Worm (Caenorhabditis elegans) whole organism, early embryonic: Measurements from ENCODE around the gene msa-1.

Experiments
- B0310.2 ChIP-seq: sonication (generic microtip); optimal IDR thresholded peaks from 2 replicates; lab custom pipeline; 2016; ENCODE audit warnings: mild to moderate bottlenecking, missing genetic modification characterization, missing compliant biosample characterization
- F13C5.2 ChIP-seq: sonication (generic microtip); optimal IDR thresholded peaks from 2 replicates; lab custom pipeline; 2017; ENCODE audit warnings: mild to moderate bottlenecking, missing genetic modification characterization, inconsistent platforms, missing compliant biosample characterization
- aly-1 ChIP-seq: sonication (generic microtip); optimal IDR thresholded peaks from 2 replicates; lab custom pipeline; 2016; ENCODE audit warnings: missing genetic modification characterization, missing compliant biosample characterization
- ama-1 ChIP-seq: fragments of 150-350 bp; optimal IDR thresholded peaks from 2 replicates; lab custom pipeline; 2014
- ceh-13 ChIP-seq: fragments of 200-800 bp; sonication (Bioruptor generic); optimal IDR thresholded peaks from 2 replicates; lab custom pipeline; 2018; ENCODE audit warnings: mild to moderate bottlenecking, missing genetic modification characterization, missing compliant biosample characterization
- ceh-36 ChIP-seq: sonication (generic microtip); optimal IDR thresholded peaks from 2 replicates; lab custom pipeline; 2016; ENCODE audit warnings: missing genetic modification characterization, inconsistent platforms, missing compliant biosample characterization
- ets-7 ChIP-seq: sonication (generic microtip); optimal IDR thresholded peaks from 2 replicates; lab custom pipeline; 2016; ENCODE audit warnings: missing genotype, missing genetic modification characterization, missing compliant biosample characterization
- flt-1 ChIP-seq: fragments of 200-800 bp; sonication (Bioruptor generic); IDR thresholded peaks from 2 replicates; pipeline ENCODE4 v1.3.6; 2022; ENCODE audit warnings: missing genetic modification characterization, missing compliant biosample characterization
- hmbx-1 ChIP-seq: sonication (generic microtip); optimal IDR thresholded peaks from 2 replicates; lab custom pipeline; 2016; ENCODE audit warnings: mild to moderate bottlenecking, missing genetic modification characterization, missing compliant biosample characterization
- hmg-4 ChIP-seq: fragments of 200-800 bp; sonication (Bioruptor generic); optimal IDR thresholded peaks from 2 replicates; lab custom pipeline; 2018; ENCODE audit warnings: mild to moderate bottlenecking, missing genetic modification characterization, missing compliant biosample characterization
- hnd-1 ChIP-seq: sonication (generic microtip); optimal IDR thresholded peaks from 2 replicates; lab custom pipeline; 2016; ENCODE audit warnings: missing genetic modification characterization, missing compliant biosample characterization
- pes-1 ChIP-seq: fragments of 200-800 bp; sonication (Bioruptor generic); IDR thresholded peaks from 2 replicates; pipeline ENCODE4 v1.3.6; 2022; ENCODE audit warnings: missing genetic modification reagents, missing genetic modification characterization, missing compliant biosample characterization
- scrt-1 ChIP-seq: fragments of 200-800 bp; sonication (Bioruptor generic); IDR thresholded peaks from 2 replicates; pipeline ENCODE4 v1.3.6; 2022; ENCODE audit warnings: missing genetic modification characterization, missing compliant biosample characterization
- sea-1 ChIP-seq: fragments of 200-800 bp; sonication (Bioruptor generic); conservative IDR thresholded peaks from 2 replicates; pipeline ENCODE4 v1.3.6; 2022; ENCODE audit warnings: missing genetic modification characterization, missing compliant biosample characterization
- tbx-11 ChIP-seq: fragments of 200-800 bp; sonication (Bioruptor generic); IDR thresholded peaks from 2 replicates; pipeline ENCODE4 v1.3.6; 2022; ENCODE audit warnings: missing genetic modification characterization, missing compliant biosample characterization
- tbx-37 ChIP-seq: fragments of 200-800 bp; sonication (Bioruptor generic); conservative IDR thresholded peaks from 2 replicates; pipeline ENCODE4 v1.3.6; 2022; ENCODE audit warnings: missing genetic modification reagents, missing genetic modification characterization, missing compliant biosample characterization
- tra-4 ChIP-seq: sonication (generic microtip); optimal IDR thresholded peaks from 2 replicates; lab custom pipeline; 2017; ENCODE audit warnings: missing genetic modification characterization, missing compliant biosample characterization

The msa-1 gene

ce11 chrIV:9112019-9112418 is 23.6 kb downstream of the msa-1 start:
- no peak for TF ChIP-seq ceh-36 (tag; lab: Kevin White, UChicago)
- TF ChIP-seq tra-4 (tag; lab: Kevin White, UChicago), result no peak
- no peak for TF ChIP-seq ama-1
- no peak for TF ChIP-seq F13C5.2 (tag; lab: Kevin White, UChicago)
- no peak for TF ChIP-seq ceh-13 (GFP tag; lab: Kevin White, UChicago)
- no peak for TF ChIP-seq pes-1 (GFP tag; lab: Robert Waterston, UW)
- TF ChIP-seq sea-1, result no peak
- TF ChIP-seq hnd-1 (tag; lab: Kevin White, UChicago), result no peak
- TF ChIP-seq flt-1 (GFP tag; lab: Robert Waterston, UW), result no peak
- TF ChIP-seq tbx-11 (GFP tag; lab: Robert Waterston, UW), result no peak
- TF ChIP-seq tbx-37, result no peak

- no peak for TF ChIP-seq aly-1 (tag; lab: Kevin White, UChicago)
Measured at ce11 chrIV:9114078-9114477, 25.7 kb downstream of the msa-1 start.

- no peak for TF ChIP-seq tra-4 (tag; lab: Kevin White, UChicago)
- TF ChIP-seq aly-1 (tag; lab: Kevin White, UChicago), result no peak
- TF ChIP-seq ama-1, result no peak
- no peak for TF ChIP-seq scrt-1 (GFP tag; lab: Robert Waterston, UW)
- TF ChIP-seq tbx-37, result no peak
- no peak for TF ChIP-seq hmbx-1 (tag; lab: Kevin White, UChicago)
- TF ChIP-seq tbx-11 (GFP tag; lab: Robert Waterston, UW), result no peak
- TF ChIP-seq hnd-1 (tag; lab: Kevin White, UChicago), result no peak
- no peak for TF ChIP-seq B0310.2 (tag; lab: Kevin White, UChicago)
- TF ChIP-seq pes-1 (GFP tag; lab: Robert Waterston, UW), result no peak
- TF ChIP-seq hmg-4 (GFP tag; lab: Kevin White, UChicago), result no peak
- no peak for TF ChIP-seq sea-1
- no peak for TF ChIP-seq F13C5.2 (tag; lab: Kevin White, UChicago)
- no peak for TF ChIP-seq ets-7 (tag; lab: Kevin White, UChicago)
- TF ChIP-seq flt-1 (GFP tag; lab: Robert Waterston, UW), result no peak
Measured at ce11 chrIV:9116452-9116851, 28.1 kb downstream of the msa-1 start.

ce11 chrIV:9117700-9118099 is 29.3 kb downstream of the msa-1 start:
- TF ChIP-seq ama-1 (no peak), F13C5.2 (tag; lab: Kevin White, UChicago) (no peak), pes-1 (GFP tag; lab: Robert Waterston, UW) (no peak), hmbx-1 (tag; lab: Kevin White, UChicago) (no peak), ceh-36 (tag; lab: Kevin White, UChicago) (no peak), ceh-13 (GFP tag; lab: Kevin White, UChicago) (no peak), sea-1 (no peak), aly-1 (tag; lab: Kevin White, UChicago) (no peak), hmg-4 (GFP tag; lab: Kevin White, UChicago) (no peak), tbx-37 (no peak), B0310.2 (tag; lab: Kevin White, UChicago) (no peak), scrt-1 (GFP tag; lab: Robert Waterston, UW) (no peak)

- TF ChIP-seq pes-1 (GFP tag; lab: Robert Waterston, UW) (no peak), hnd-1 (tag; lab: Kevin White, UChicago) (no peak), ceh-13 (GFP tag; lab: Kevin White, UChicago) (no peak), hmbx-1 (tag; lab: Kevin White, UChicago) (no peak), tra-4 (tag; lab: Kevin White, UChicago) (no peak), hmg-4 (GFP tag; lab: Kevin White, UChicago) (no peak), tbx-37 (no peak)
Measured at ce11 chrIV:9118348-9118747, 30.0 kb downstream of the msa-1 start.

- TF ChIP-seq ets-7 (tag; lab: Kevin White, UChicago), result no peak
- TF ChIP-seq hmg-4 (GFP tag; lab: Kevin White, UChicago), result no peak
- TF ChIP-seq tbx-37, result no peak
- no peak for TF ChIP-seq hnd-1 (tag; lab: Kevin White, UChicago)
- no peak for TF ChIP-seq tra-4 (tag; lab: Kevin White, UChicago)
- TF ChIP-seq F13C5.2 (tag; lab: Kevin White, UChicago), result no peak
- TF ChIP-seq aly-1 (tag; lab: Kevin White, UChicago), result no peak
- TF ChIP-seq flt-1 (GFP tag; lab: Robert Waterston, UW), result no peak
- no peak for TF ChIP-seq pes-1 (GFP tag; lab: Robert Waterston, UW)
Measured at ce11 chrIV:9118792-9119191, 30.4 kb downstream of the msa-1 start, which contains the start of gene nrfl-1. TSS of gene nrfl-1 (plus strand) at chrIV:9119092.

- TF ChIP-seq sea-1 (no peak), B0310.2 (tag; lab: Kevin White, UChicago) (no peak), ama-1 (no peak), hnd-1 (tag; lab: Kevin White, UChicago) (no peak), tbx-11 (GFP tag; lab: Robert Waterston, UW) (no peak), flt-1 (GFP tag; lab: Robert Waterston, UW) (no peak), hmbx-1 (tag; lab: Kevin White, UChicago) (no peak)
Measured at ce11 chrIV:9120220-9120619, 31.8 kb downstream of the msa-1 start.

ce11 chrIV:9121545-9121944 is 33.2 kb downstream of the msa-1 start:
- TF ChIP-seq hmbx-1 (tag; lab: Kevin White, UChicago) (no peak), sea-1 (no peak), aly-1 (tag; lab: Kevin White, UChicago) (no peak), scrt-1 (GFP tag; lab: Robert Waterston, UW) (no peak), hmg-4 (GFP tag; lab: Kevin White, UChicago) (no peak), ets-7 (tag; lab: Kevin White, UChicago) (no peak), ama-1 (no peak), ceh-13 (GFP tag; lab: Kevin White, UChicago) (no peak), hnd-1 (tag; lab: Kevin White, UChicago) (no peak), B0310.2 (tag; lab: Kevin White, UChicago) (no peak), tra-4 (tag; lab: Kevin White, UChicago) (no peak), F13C5.2 (tag; lab: Kevin White, UChicago) (no peak), tbx-37 (no peak), pes-1 (GFP tag; lab: Robert Waterston, UW) (no peak)
